Worm (Caenorhabditis elegans) whole organism, L3 larva: ENCODE measurements around the gene zipt-7.2.

Source experiments
- R02D3.7 ChIP-seq: fragments of 150-350 bp; optimal IDR thresholded peaks from 2 replicates; lab custom pipeline; 2014; ENCODE audit warnings: missing biosample characterization, missing genetic modification characterization
- fkh-10 ChIP-seq: sonication (generic microtip); optimal IDR thresholded peaks from 2 replicates; lab custom pipeline; 2017; ENCODE audit warnings: missing biosample characterization, missing genetic modification reagents, missing genetic modification characterization
- jun-1 ChIP-seq: fragments of 150-350 bp; optimal IDR thresholded peaks from 2 replicates; lab custom pipeline; 2014; ENCODE audit warnings: missing biosample characterization, missing genetic modification reagents, missing genetic modification characterization
- lin-15B ChIP-seq: fragments of 150-350 bp; optimal IDR thresholded peaks from 2 replicates; lab custom pipeline; 2014; ENCODE audit warnings: missing biosample characterization, missing genetic modification characterization
- mdl-1 ChIP-seq: fragments of 150-350 bp; optimal IDR thresholded peaks from 2 replicates; lab custom pipeline; 2014; ENCODE audit warnings: missing biosample characterization, missing genetic modification characterization
- nfya-1 ChIP-seq: sonication (generic microtip); optimal IDR thresholded peaks from 2 replicates; lab custom pipeline; 2017; ENCODE audit warnings: missing genetic modification characterization, mild to moderate bottlenecking, missing compliant biosample characterization, antibody characterized with exemption, moderate library complexity; ENCODE audit not compliant: insufficient read depth
- nhr-28 ChIP-seq: fragments of 150-350 bp; optimal IDR thresholded peaks from 2 replicates; lab custom pipeline; 2014; ENCODE audit warnings: missing biosample characterization, missing genetic modification characterization
- nhr-77 ChIP-seq: fragments of 150-350 bp; optimal IDR thresholded peaks from 2 replicates; lab custom pipeline; 2014; ENCODE audit warnings: missing biosample characterization, missing genetic modification characterization
- zag-1 ChIP-seq: fragments of 150-350 bp; optimal IDR thresholded peaks from 2 replicates; lab custom pipeline; 2014; ENCODE audit warnings: missing biosample characterization, missing genetic modification characterization

DNA sequence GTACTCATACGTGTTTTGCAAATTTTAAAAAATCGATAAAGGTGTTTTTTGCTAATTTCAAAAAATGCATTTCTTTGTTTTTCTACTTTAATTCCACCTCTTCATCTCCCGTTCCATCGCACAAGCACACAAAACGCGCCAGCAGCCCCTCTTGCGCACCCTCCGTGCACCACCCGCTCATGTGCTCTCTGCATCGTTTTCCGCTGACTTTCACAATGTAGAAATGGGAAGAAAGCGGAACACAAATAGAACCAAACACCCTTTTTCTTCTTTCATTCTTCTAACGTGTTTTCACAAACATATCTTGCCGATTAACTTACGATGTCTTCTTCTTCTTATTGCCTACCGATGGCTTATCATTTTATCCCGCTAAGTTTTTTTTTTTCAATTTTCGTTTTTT lies 14.9 kb downstream of the zipt-7.2 start:
- TF ChIP-seq mdl-1 (peak; percentile 2), jun-1 (tag; lab: Kevin White, UChicago) (peak; percentile 36), lin-15B (tag; lab: Kevin White, UChicago) (peak; percentile 61), R02D3.7 (tag; lab: Kevin White, UChicago) (peak; percentile 18), nhr-77 (tag; lab: Kevin White, UChicago) (peak; percentile 35), fkh-10 (GFP tag; lab: Kevin White, UChicago) (peak; percentile 19), nhr-28 (tag; lab: Kevin White, UChicago) (no peak), nfya-1 (tag; lab: Kevin White, UChicago) (peak; percentile 78), zag-1 (no peak)
